Fruit fly (Drosophila melanogaster): ENCODE data around the gene CG9215.
A peak's percentile ranks its signal among the peaks of the same experiment; 100 is the strongest.

Gene CG9215

dm6 chrX:15549055-15549454 is 33.6 kb downstream of the CG9215 start (continued):
- TF ChIP-seq CG1024 (GFP tag; IDR thresholded peaks at IDR 0.05) (peak; percentile 50; the same call in 1 of the 2 replicates), sqz (GFP tag; optimal IDR thresholded peaks at IDR 0.05) (peak; percentile 48), CG17361 (GFP tag; IDR thresholded peaks at IDR 0.05) (peak; percentile 89), Mad (GFP tag; optimal IDR thresholded peaks at IDR 0.05) (peak; percentile 65), CHES-1-like (GFP tag; optimal IDR thresholded peaks at IDR 0.05) (peak; percentile 67), sc (optimal IDR thresholded peaks at IDR 0.05) (no peak), sc (GFP tag; optimal IDR thresholded peaks at IDR 0.05) (peak; percentile 16), fu2 (GFP tag; optimal IDR thresholded peaks at IDR 0.05) (peak; percentile 63), CG33213 (GFP tag; optimal IDR thresholded peaks at IDR 0.05) (peak; percentile 54), CG3995 (GFP tag; optimal IDR thresholded peaks at IDR 0.05) (no peak), CG2875 (GFP tag; optimal IDR thresholded peaks at IDR 0.05) (peak; percentile 65), CG8478 (optimal IDR thresholded peaks at IDR 0.05) (no peak), tup (GFP tag; optimal IDR thresholded peaks at IDR 0.05) (no peak), Ets97D (GFP tag; optimal IDR thresholded peaks at IDR 0.05) (peak; percentile 7), sens (GFP tag) (peak; percentile 89), Hand (GFP tag; optimal IDR thresholded peaks at IDR 0.05) (peak; percentile 44), Bteb2 (GFP tag; optimal IDR thresholded peaks at IDR 0.05) (peak; percentile 57), unc-4 (GFP tag; IDR thresholded peaks at IDR 0.05; ENCODE audit: partially characterized antibody) (no peak), D (optimal IDR thresholded peaks at IDR 0.05) (no peak), D (GFP tag; optimal IDR thresholded peaks at IDR 0.05) (peak; percentile 64), kah (GFP tag; optimal IDR thresholded peaks at IDR 0.05) (peak; percentile 36), sob (GFP tag; IDR thresholded peaks at IDR 0.05) (peak; percentile 66; the same call in 1 of the 2 replicates), CG17328 (GFP tag; IDR thresholded peaks at IDR 0.05) (0 out of 2 replicates have a peak, but pooled peaks have one; percentile 45), ind (GFP tag; optimal IDR thresholded peaks at IDR 0.05) (peak; percentile 70), CG3163 (GFP tag; optimal IDR thresholded peaks at IDR 0.05) (peak; percentile 38), nmo (GFP tag; optimal IDR thresholded peaks at IDR 0.05) (peak; percentile 87), h (optimal IDR thresholded peaks at IDR 0.05) (no peak), Aef1 (GFP tag; IDR thresholded peaks at IDR 0.05) (peak; percentile 76), Fer3 (tag; optimal IDR thresholded peaks at IDR 0.05) (peak; percentile 79), Doc2 (GFP tag; IDR thresholded peaks at IDR 0.05) (peak; percentile 51), Hr39 (optimal IDR thresholded peaks at IDR 0.05) (no peak), CG15073 (GFP tag; optimal IDR thresholded peaks at IDR 0.05) (no peak), Six4 (GFP tag; optimal IDR thresholded peaks at IDR 0.05) (peak; percentile 50), ssp (GFP tag; IDR thresholded peaks at IDR 0.05) (peak; percentile 54), Fer1 (GFP tag; optimal IDR thresholded peaks at IDR 0.05) (peak; percentile 73), CG4730 (GFP tag; IDR thresholded peaks at IDR 0.05) (peak; percentile 24; the same call in 1 of the 2 replicates), Trl (optimal IDR thresholded peaks at IDR 0.05) (no peak), Trl (GFP tag; optimal IDR thresholded peaks at IDR 0.05) (peak; percentile 80), CG2202 (tag; optimal IDR thresholded peaks at IDR 0.05) (no peak), CG16779 (GFP tag; IDR thresholded peaks at IDR 0.05) (0 out of 2 replicates have a peak, but pooled peaks have one; percentile 52), CG18011 (GFP tag; optimal IDR thresholded peaks at IDR 0.05) (peak; percentile 42), HLH3B (GFP tag; IDR thresholded peaks at IDR 0.05) (peak; percentile 71), sd (tag; optimal IDR thresholded peaks at IDR 0.05) (peak; percentile 37), H15 (GFP tag; IDR thresholded peaks at IDR 0.05) (peak; percentile 54; the same call in 1 of the 3 replicates), MBD-R2 (GFP tag; IDR thresholded peaks at IDR 0.05) (peak; percentile 39; the same call in 1 of the 2 replicates), Xbp1 (GFP tag; optimal IDR thresholded peaks at IDR 0.05) (peak; percentile 71), fd102C (GFP tag; optimal IDR thresholded peaks at IDR 0.05) (no peak), sim (GFP tag; IDR thresholded peaks at IDR 0.05) (no peak), CG6272 (GFP tag; IDR thresholded peaks at IDR 0.05) (peak; percentile 54), fd64A (GFP tag; optimal IDR thresholded peaks at IDR 0.05) (peak; percentile 3), CG1529 (GFP tag; optimal IDR thresholded peaks at IDR 0.05) (peak; percentile 56), CG6791 (GFP tag; IDR thresholded peaks at IDR 0.05; ENCODE audit: partially characterized antibody) (no peak), Mrtf (GFP tag; IDR thresholded peaks at IDR 0.05) (peak; percentile 64; the same call in 1 of the 3 replicates), CG14710 (tag; optimal IDR thresholded peaks at IDR 0.05) (peak; percentile 50)

Measured in whole organism, embryonic.